Worm (Caenorhabditis elegans) whole organism, L2 larva: Measurements from ENCODE around the gene col-96.
A peak's percentile ranks its signal among the peaks of the same experiment; 100 is the strongest.

Source experiments
- C34F6.9 ChIP-seq: fragments of 150-350 bp; optimal IDR thresholded peaks from 2 replicates; lab custom pipeline; 2014; ENCODE audit warnings: missing biosample characterization, missing genetic modification characterization
- F13H6.1 ChIP-seq: sonication (generic microtip); optimal IDR thresholded peaks from 2 replicates; lab custom pipeline; 2016; ENCODE audit warnings: missing genetic modification characterization, missing compliant biosample characterization
- R02D3.7 ChIP-seq: fragments of 150-350 bp; optimal IDR thresholded peaks from 2 replicates; lab custom pipeline; 2014; ENCODE audit warnings: missing biosample characterization, missing genetic modification characterization
- Y55F3AM.14 ChIP-seq: fragments of 200-800 bp; sonication (Bioruptor generic); optimal IDR thresholded peaks from 2 replicates; lab custom pipeline; 2018; ENCODE audit warnings: mild to moderate bottlenecking, missing genetic modification characterization, missing compliant biosample characterization
- ZK546.5 ChIP-seq: sonication (generic microtip); optimal IDR thresholded peaks from 2 replicates; lab custom pipeline; 2017; ENCODE audit warnings: missing biosample characterization, missing genetic modification characterization
- alr-1 ChIP-seq: fragments of 150-350 bp; optimal IDR thresholded peaks from 2 replicates; lab custom pipeline; 2014; ENCODE audit warnings: missing biosample characterization, missing genetic modification characterization
- aly-2 ChIP-seq: fragments of 150-350 bp; optimal IDR thresholded peaks from 2 replicates; lab custom pipeline; 2014; ENCODE audit warnings: missing biosample characterization, missing genetic modification characterization
- crh-2 ChIP-seq: sonication (generic microtip); optimal IDR thresholded peaks from 2 replicates; lab custom pipeline; 2017; ENCODE audit warnings: missing biosample characterization, missing genetic modification characterization
- egl-27 ChIP-seq: sonication (generic microtip); optimal IDR thresholded peaks from 3 replicates; lab custom pipeline; 2017; ENCODE audit warnings: missing biosample characterization, missing genetic modification reagents, missing genetic modification characterization
- fos-1 ChIP-seq: fragments of 150-350 bp; optimal IDR thresholded peaks from 2 replicates; lab custom pipeline; 2014; ENCODE audit warnings: missing biosample characterization, missing genetic modification characterization
- lsy-2 ChIP-seq, 2 experiments: fragments of 150-350 bp in 1 of 2; sonication (generic microtip) in 1 of 2; optimal IDR thresholded peaks; 2 replicates each; lab custom pipeline; 2014 to 2017; ENCODE audit warnings: missing biosample characterization in 2 of 2, missing genetic modification characterization in 2 of 2
- mab-5 ChIP-seq: fragments of 150-350 bp; optimal IDR thresholded peaks from 2 replicates; lab custom pipeline; 2014; ENCODE audit warnings: missing biosample characterization, missing genetic modification characterization
- mdl-1 ChIP-seq, 2 experiments: fragments of 150-350 bp in 1 of 2; sonication (generic microtip) in 1 of 2; optimal IDR thresholded peaks; 2 replicates each; lab custom pipeline; 2017; ENCODE audit warnings: missing biosample characterization in 2 of 2, missing genetic modification characterization in 2 of 2
- nhr-10 ChIP-seq: sonication (generic microtip); optimal IDR thresholded peaks from 2 replicates; lab custom pipeline; 2017; ENCODE audit warnings: missing biosample characterization, missing genetic modification characterization
- nhr-11 ChIP-seq: fragments of 150-350 bp; optimal IDR thresholded peaks from 2 replicates; lab custom pipeline; 2014; ENCODE audit warnings: missing biosample characterization, missing genetic modification characterization
- nhr-12 ChIP-seq: fragments of 150-350 bp; optimal IDR thresholded peaks from 2 replicates; lab custom pipeline; 2014; ENCODE audit warnings: missing biosample characterization, missing genetic modification characterization
- nhr-21 ChIP-seq: fragments of 150-350 bp; optimal IDR thresholded peaks from 2 replicates; lab custom pipeline; 2014; ENCODE audit warnings: missing biosample characterization, missing genetic modification characterization
- nhr-23 ChIP-seq: fragments of 150-350 bp; optimal IDR thresholded peaks from 2 replicates; lab custom pipeline; 2014; ENCODE audit warnings: missing biosample characterization, missing genetic modification reagents, missing genetic modification characterization
- nhr-237 ChIP-seq: fragments of 150-350 bp; optimal IDR thresholded peaks from 2 replicates; lab custom pipeline; 2014; ENCODE audit warnings: missing biosample characterization, missing genetic modification characterization
- nhr-25 ChIP-seq: fragments of 150-350 bp; sonication (generic microtip); optimal IDR thresholded peaks from 3 replicates; lab custom pipeline; 2014; ENCODE audit warnings: missing biosample characterization, missing genetic modification characterization
- nhr-6 ChIP-seq: fragments of 150-350 bp; optimal IDR thresholded peaks from 2 replicates; lab custom pipeline; 2014; ENCODE audit warnings: missing biosample characterization, missing genetic modification characterization
- nhr-77 ChIP-seq: fragments of 150-350 bp; optimal IDR thresholded peaks from 2 replicates; lab custom pipeline; 2014; ENCODE audit warnings: missing biosample characterization, missing genetic modification characterization
- peb-1 ChIP-seq: fragments of 150-350 bp; optimal IDR thresholded peaks from 2 replicates; lab custom pipeline; 2014; ENCODE audit warnings: missing biosample characterization, missing genetic modification characterization
- sma-3 ChIP-seq: sonication (generic microtip); optimal IDR thresholded peaks from 2 replicates; lab custom pipeline; 2016; ENCODE audit warnings: missing genetic modification reagents, missing genetic modification characterization, missing compliant biosample characterization
- snpc-4 ChIP-seq: fragments of 150-350 bp; optimal IDR thresholded peaks from 2 replicates; lab custom pipeline; 2014; ENCODE audit warnings: missing biosample characterization, missing genetic modification characterization
- unc-39 ChIP-seq: fragments of 150-350 bp; optimal IDR thresholded peaks from 2 replicates; lab custom pipeline; 2014; ENCODE audit warnings: missing biosample characterization, missing genetic modification characterization
- unc-55 ChIP-seq: fragments of 150-350 bp; sonication (generic microtip); optimal IDR thresholded peaks from 3 replicates; lab custom pipeline; 2014; ENCODE audit warnings: missing biosample characterization, missing genetic modification reagents, missing genetic modification characterization
- unc-62 ChIP-seq: fragments of 150-350 bp; optimal IDR thresholded peaks from 2 replicates; lab custom pipeline; 2014; ENCODE audit warnings: missing biosample characterization, missing genetic modification reagents, missing genetic modification characterization
- zag-1 ChIP-seq: fragments of 150-350 bp; optimal IDR thresholded peaks from 2 replicates; lab custom pipeline; 2014; ENCODE audit warnings: missing biosample characterization, missing genetic modification characterization
- ztf-1 ChIP-seq: fragments of 200-800 bp; sonication (Bioruptor generic); conservative IDR thresholded peaks from 2 replicates; pipeline ENCODE4 v1.3.6; 2022; ENCODE audit warnings: missing genetic modification characterization, missing compliant biosample characterization
- ztf-11 ChIP-seq: sonication (generic microtip); optimal IDR thresholded peaks from 2 replicates; lab custom pipeline; 2017; ENCODE audit warnings: missing biosample characterization, missing genetic modification characterization
- ztf-4 ChIP-seq: fragments of 150-350 bp; optimal IDR thresholded peaks from 2 replicates; lab custom pipeline; 2014; ENCODE audit warnings: missing biosample characterization, missing genetic modification characterization

col-96 gene

DNA sequence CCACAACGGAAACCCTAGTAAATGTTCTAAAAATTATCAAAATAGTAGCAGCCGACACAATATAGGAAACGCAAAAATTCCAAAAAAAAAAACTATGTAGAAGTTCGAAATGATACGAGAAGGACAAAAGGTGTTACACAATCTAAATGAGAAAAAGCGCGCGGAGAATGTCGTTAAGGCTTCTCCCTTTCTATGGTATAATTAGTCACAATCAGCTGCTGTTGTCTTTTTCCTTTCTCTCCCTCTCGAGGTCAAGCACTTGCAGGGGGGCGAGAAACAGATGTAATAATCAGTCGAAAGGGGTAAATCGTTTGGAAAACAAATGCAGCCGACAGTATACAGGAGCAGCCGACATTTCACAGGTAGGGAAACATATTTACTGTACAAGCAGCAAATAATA, 24.9 kb upstream of the col-96 start:
- TF ChIP-seq C34F6.9, result no peak
- TF ChIP-seq nhr-12, result no peak
- TF ChIP-seq nhr-6 (tag; lab: Kevin White, UChicago), result no peak
- TF ChIP-seq lsy-2 (tag; optimal IDR thresholded peaks at IDR 0.05; lab: Kevin White, UChicago), result no peak
- no peak for TF ChIP-seq unc-39 (tag; lab: Kevin White, UChicago)
- TF ChIP-seq snpc-4 (tag; lab: Kevin White, UChicago), result no peak
- TF ChIP-seq Y55F3AM.14 (GFP tag; lab: Kevin White, UChicago), result no peak
- TF ChIP-seq aly-2 (tag; lab: Kevin White, UChicago), result no peak

DNA sequence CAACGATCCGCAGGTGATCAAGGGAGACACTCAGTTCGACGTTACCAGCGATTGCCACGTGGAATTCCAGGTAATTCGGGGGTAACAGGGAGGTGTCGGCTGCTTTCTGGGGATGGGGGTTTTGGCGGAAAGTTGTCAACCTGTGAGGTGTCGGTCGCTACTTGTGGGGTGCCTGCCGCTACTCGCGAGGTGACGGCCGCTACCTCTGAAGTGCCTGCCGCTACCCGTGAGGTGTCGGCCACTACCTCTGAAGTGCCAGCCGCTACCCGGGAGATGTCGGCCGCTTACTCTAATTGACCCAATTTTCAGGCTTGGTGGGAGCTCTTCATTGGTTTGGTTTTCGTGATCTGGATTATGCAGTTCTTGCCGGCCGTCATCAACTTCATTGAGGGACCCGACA, 24.3 kb upstream of the col-96 start:
- TF ChIP-seq nhr-11 (tag; lab: Kevin White, UChicago), result no peak
- TF ChIP-seq C34F6.9, result no peak
- TF ChIP-seq fos-1, result no peak
- no peak for TF ChIP-seq nhr-237
- TF ChIP-seq nhr-12, result no peak
- TF ChIP-seq sma-3 (GFP tag; lab: Kevin White, UChicago), result no peak
- TF ChIP-seq lsy-2 (tag; optimal IDR thresholded peaks at IDR 0.05; lab: Kevin White, UChicago), result no peak
- no peak for TF ChIP-seq nhr-21 (tag; lab: Kevin White, UChicago)
- no peak for TF ChIP-seq ztf-4
- no peak for TF ChIP-seq unc-62
- no peak for TF ChIP-seq Y55F3AM.14 (GFP tag; lab: Kevin White, UChicago)
- no peak for TF ChIP-seq peb-1
- no peak for TF ChIP-seq mab-5 (tag; lab: Kevin White, UChicago)
- TF ChIP-seq, all 48 proteins: peak for 0

DNA sequence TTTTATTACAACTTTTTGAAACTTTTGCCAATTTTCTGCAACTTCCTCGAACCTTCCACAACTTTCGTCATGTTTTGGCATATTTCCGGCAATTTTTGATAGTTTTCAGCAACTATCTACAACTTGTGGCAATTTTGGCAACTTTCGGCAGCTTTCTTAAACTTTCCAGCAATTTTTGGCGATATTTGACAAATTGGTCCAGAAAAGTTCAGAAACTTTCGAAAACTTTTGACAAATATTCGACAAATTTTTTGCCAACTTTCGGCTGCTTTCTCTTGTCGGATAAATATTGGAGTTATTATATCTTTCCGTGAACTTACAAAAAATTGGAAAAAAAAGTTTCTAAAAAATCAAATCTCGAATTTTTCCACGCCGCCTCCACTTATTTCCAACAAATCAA, 23.7 kb upstream of the col-96 start, which contains the start of gene Y41C4A.18:
Gene Y41C4A.18 (plus strand): TSS at position 301 of the 400 bp plus-strand sequence.
- TF ChIP-seq nhr-10 (tag; lab: Kevin White, UChicago), result no peak
- TF ChIP-seq alr-1 (tag; lab: Kevin White, UChicago), result no peak
- TF ChIP-seq egl-27, result no peak
- no peak for TF ChIP-seq unc-39 (tag; lab: Kevin White, UChicago)
- no peak for TF ChIP-seq snpc-4 (tag; lab: Kevin White, UChicago)
- no peak for TF ChIP-seq lsy-2 (tag; optimal IDR thresholded peaks at IDR 0.05; lab: Kevin White, UChicago)
- no peak for TF ChIP-seq unc-55 (GFP tag; lab: Kevin White, UChicago)
- TF ChIP-seq nhr-77 (tag; lab: Kevin White, UChicago), result no peak
- TF ChIP-seq R02D3.7, result no peak
- no peak for TF ChIP-seq aly-2 (tag; lab: Kevin White, UChicago)
- TF ChIP-seq nhr-21 (tag; lab: Kevin White, UChicago), result no peak
- no peak for TF ChIP-seq C34F6.9

DNA sequence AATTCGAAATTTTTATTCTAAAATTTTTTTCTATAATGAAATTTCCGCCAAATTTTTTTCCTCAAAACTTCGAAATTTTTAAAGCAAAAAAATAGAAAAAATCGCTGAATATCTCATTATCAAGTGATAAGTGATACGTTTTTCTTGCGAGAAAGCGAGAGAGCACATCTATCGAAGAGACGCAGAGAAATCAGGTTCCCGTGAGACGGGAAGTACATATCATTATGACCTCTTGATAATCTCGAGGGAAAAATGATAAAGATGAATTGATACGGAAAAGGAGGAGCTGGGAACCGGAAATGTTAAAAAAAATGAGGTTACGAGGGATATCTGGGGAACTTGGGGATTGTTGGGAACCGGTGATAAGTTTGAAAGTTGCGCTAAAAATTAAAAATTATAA, 20.4 kb upstream of the col-96 start:
- TF ChIP-seq mab-5 (tag; lab: Kevin White, UChicago) (no peak), nhr-21 (tag; lab: Kevin White, UChicago) (peak; percentile 12), unc-62 (no peak), unc-55 (GFP tag; lab: Kevin White, UChicago) (no peak), snpc-4 (tag; lab: Kevin White, UChicago) (no peak), fos-1 (peak; percentile 21)

DNA sequence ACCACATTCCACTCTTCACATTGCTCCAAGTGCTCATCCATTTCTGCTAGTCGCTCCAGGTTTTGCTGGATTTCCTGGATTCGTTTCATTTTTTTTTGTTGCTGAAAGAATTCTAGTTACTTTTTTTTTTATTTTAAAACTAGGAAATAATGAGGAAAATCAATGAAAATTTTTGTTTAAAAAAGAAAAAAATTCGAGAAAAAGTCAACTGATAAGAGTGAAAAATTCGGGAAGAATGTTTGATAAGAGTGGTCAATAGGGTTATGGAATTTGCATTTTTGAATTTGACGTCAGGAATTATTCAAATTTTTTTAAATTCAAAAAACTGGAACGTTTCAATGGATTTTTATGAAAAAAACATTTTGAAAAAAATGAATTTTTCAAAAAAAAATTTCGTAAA, 20.0 kb upstream of the col-96 start, which contains the start of gene Y41C4A.12:
Gene Y41C4A.12 (minus strand): TSS at position 101 of the 400 bp plus-strand sequence.
- TF ChIP-seq aly-2 (tag; lab: Kevin White, UChicago), result no peak
- no peak for TF ChIP-seq C34F6.9
- no peak for TF ChIP-seq nhr-25 (tag; lab: Kevin White, UChicago)
- no peak for TF ChIP-seq alr-1 (tag; lab: Kevin White, UChicago)
- no peak for TF ChIP-seq mab-5 (tag; lab: Kevin White, UChicago)
- TF ChIP-seq mdl-1 (tag; optimal IDR thresholded peaks at IDR 0.05; lab: Kevin White, UChicago), result no peak
- TF ChIP-seq F13H6.1 (tag; lab: Kevin White, UChicago), result no peak
- no peak for TF ChIP-seq ZK546.5 (tag; lab: Kevin White, UChicago)
- no peak for TF ChIP-seq zag-1 (tag; lab: Kevin White, UChicago)
- no peak for TF ChIP-seq ztf-1 (GFP tag; lab: Robert Waterston, UW)
- no peak for TF ChIP-seq peb-1
- no peak for TF ChIP-seq unc-55 (GFP tag; lab: Kevin White, UChicago)
- no peak for TF ChIP-seq lsy-2 (tag; optimal IDR thresholded peaks at IDR 0.05; lab: Kevin White, UChicago)
- TF ChIP-seq nhr-6 (tag; lab: Kevin White, UChicago), result no peak
- TF ChIP-seq nhr-23 (tag; lab: Kevin White, UChicago), result no peak
- no peak for TF ChIP-seq crh-2 (tag; lab: Kevin White, UChicago)
- TF ChIP-seq sma-3 (GFP tag; lab: Kevin White, UChicago), result no peak
- TF ChIP-seq, all 48 proteins: peak for 0

DNA sequence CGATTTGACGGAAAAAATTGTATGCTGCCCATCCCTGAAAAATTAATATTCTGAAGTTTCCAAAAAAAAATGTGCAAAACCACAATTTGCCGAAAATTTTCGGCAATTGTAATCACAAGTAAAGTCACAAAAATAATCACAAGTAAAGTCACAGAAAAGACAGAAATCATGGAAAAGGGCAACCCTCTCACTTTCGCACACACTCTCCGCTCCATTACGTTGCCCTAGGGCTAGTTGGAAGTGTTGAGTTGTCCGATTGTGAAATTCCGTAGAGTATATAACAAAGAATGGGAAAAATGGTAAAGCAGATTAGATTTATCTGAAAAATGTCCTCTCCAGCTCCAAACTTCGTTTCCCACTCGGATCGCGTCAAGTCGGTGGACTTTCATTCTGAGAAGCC, 14.8 kb upstream of the col-96 start, which contains the start of gene Y41C4A.32:
Gene Y41C4A.32 (plus strand): TSS at position 302 of the 400 bp plus-strand sequence.
- peak; percentile 11 for TF ChIP-seq fos-1
- TF ChIP-seq ztf-11 (tag; lab: Kevin White, UChicago), result no peak
